Worm (Caenorhabditis elegans) whole organism, L4 larva: Measurements from ENCODE around the gene Y15E3A.3.

Experiments used
- D1046.2 ChIP-seq: fragments of 200-800 bp; sonication (Bioruptor generic); IDR thresholded peaks from 2 replicates; pipeline ENCODE4 v1.3.6; 2022; ENCODE audit warnings: missing genetic modification characterization, missing compliant biosample characterization
- F26F4.8 ChIP-seq: fragments of 200-800 bp; sonication (Bioruptor generic); conservative IDR thresholded peaks from 2 replicates; pipeline ENCODE4 v1.3.6; 2022; ENCODE audit warnings: missing genetic modification characterization, missing compliant biosample characterization
- F37D6.2 ChIP-seq: sonication (generic microtip); optimal IDR thresholded peaks from 2 replicates; lab custom pipeline; 2016; ENCODE audit warnings: mild to moderate bottlenecking, missing genetic modification characterization, missing compliant biosample characterization
- T20F7.1 ChIP-seq: fragments of 200-800 bp; sonication (Bioruptor generic); optimal IDR thresholded peaks from 2 replicates; lab custom pipeline; 2018; ENCODE audit warnings: mild to moderate bottlenecking, missing genetic modification characterization, missing compliant biosample characterization
- T26A8.4 ChIP-seq: fragments of 200-800 bp; sonication (Bioruptor generic); IDR thresholded peaks from 2 replicates; pipeline ENCODE4 v1.3.6; 2022; ENCODE audit warnings: missing genetic modification characterization, missing compliant biosample characterization
- ZK337.2 ChIP-seq: fragments of 200-800 bp; sonication (Bioruptor generic); IDR thresholded peaks from 2 replicates; pipeline ENCODE4 v1.3.6; 2022; ENCODE audit warnings: missing genetic modification reagents, missing genetic modification characterization, missing compliant biosample characterization
- aha-1 ChIP-seq: fragments of 150-350 bp; peaks from one replicate; lab custom pipeline; 2014; ENCODE audit warnings: missing biosample characterization, missing genetic modification characterization
- ceh-20 ChIP-seq: fragments of 200-800 bp; sonication (Bioruptor generic); IDR thresholded peaks from 2 replicates; pipeline ENCODE4 v1.3.6; 2022; ENCODE audit warnings: missing genetic modification reagents, missing genetic modification characterization, missing compliant biosample characterization
- ceh-32 ChIP-seq: sonication (generic microtip); optimal IDR thresholded peaks from 2 replicates; lab custom pipeline; 2016; ENCODE audit warnings: mild to moderate bottlenecking, missing genetic modification characterization, missing compliant biosample characterization; ENCODE audit not compliant: poor library complexity
- ceh-82 ChIP-seq: sonication (generic microtip); optimal IDR thresholded peaks from 2 replicates; lab custom pipeline; 2017; ENCODE audit warnings: missing biosample characterization, missing genetic modification characterization
- daf-16 ChIP-seq, 3 experiments: sonication (generic microtip); optimal IDR thresholded peaks; 2 replicates each; lab custom pipeline; 2016 to 2017; ENCODE audit warnings: missing genetic modification characterization in 3 of 3, missing genetic modification reagents in 3 of 3, mild to moderate bottlenecking in 2 of 3, missing compliant biosample characterization in 2 of 3, missing biosample characterization in 1 of 3, moderate library complexity in 1 of 3
- daf-19 ChIP-seq: fragments of 200-800 bp; sonication (Bioruptor generic); conservative IDR thresholded peaks from 2 replicates; pipeline ENCODE4 v1.3.6; 2022; ENCODE audit warnings: missing genetic modification characterization, missing compliant biosample characterization
- dmd-6 ChIP-seq: fragments of 200-800 bp; sonication (Bioruptor generic); IDR thresholded peaks from 2 replicates; pipeline ENCODE4 v1.3.6; 2022; ENCODE audit warnings: missing genetic modification reagents, missing genetic modification characterization, missing compliant biosample characterization
- dpl-1 ChIP-seq: fragments of 150-350 bp; optimal IDR thresholded peaks from 2 replicates; lab custom pipeline; 2014; ENCODE audit warnings: missing biosample characterization, missing genetic modification reagents, missing genetic modification characterization
- dve-1 ChIP-seq: sonication (generic microtip); optimal IDR thresholded peaks from 2 replicates; lab custom pipeline; 2017; ENCODE audit warnings: antibody characterized with exemption, mild to moderate bottlenecking, missing genetic modification characterization, missing compliant biosample characterization; ENCODE audit not compliant: insufficient read depth
- egl-27 ChIP-seq: sonication (generic microtip); optimal IDR thresholded peaks from 3 replicates; lab custom pipeline; 2017; ENCODE audit warnings: missing biosample characterization, missing genetic modification reagents, missing genetic modification characterization
- egl-43 ChIP-seq: fragments of 200-800 bp; sonication (Bioruptor generic); IDR thresholded peaks from 2 replicates; pipeline ENCODE4 v1.3.6; 2022; ENCODE audit warnings: missing genetic modification reagents, missing genetic modification characterization, missing compliant biosample characterization
- fos-1 ChIP-seq: fragments of 150-350 bp; optimal IDR thresholded peaks from 2 replicates; lab custom pipeline; 2014; ENCODE audit warnings: missing biosample characterization, missing genetic modification characterization
- hlh-11 ChIP-seq: fragments of 200-800 bp; sonication (Bioruptor generic); optimal IDR thresholded peaks from 2 replicates; lab custom pipeline; 2018; ENCODE audit warnings: mild to moderate bottlenecking, missing genetic modification characterization, missing compliant biosample characterization
- hlh-30 ChIP-seq: sonication (generic microtip); optimal IDR thresholded peaks from 2 replicates; lab custom pipeline; 2017; ENCODE audit warnings: antibody characterized with exemption, mild to moderate bottlenecking, missing genetic modification characterization, missing compliant biosample characterization; ENCODE audit not compliant: insufficient read depth
- hmg-1.1 ChIP-seq: fragments of 200-800 bp; sonication (Bioruptor generic); IDR thresholded peaks from 2 replicates; pipeline ENCODE4 v1.3.6; 2022; ENCODE audit warnings: missing genetic modification reagents, missing genetic modification characterization, missing compliant biosample characterization
- lim-7 ChIP-seq: fragments of 200-800 bp; sonication (Bioruptor generic); IDR thresholded peaks from 2 replicates; pipeline ENCODE4 v1.3.6; 2022; ENCODE audit warnings: missing genetic modification characterization, missing compliant biosample characterization
- lin-15B ChIP-seq: fragments of 150-350 bp; sonication (generic microtip); optimal IDR thresholded peaks from 3 replicates; lab custom pipeline; 2014; ENCODE audit warnings: missing biosample characterization, missing genetic modification characterization
- lin-29 ChIP-seq: fragments of 200-800 bp; sonication (Bioruptor generic); IDR thresholded peaks from 2 replicates; pipeline ENCODE4 v1.3.6; 2022; ENCODE audit warnings: missing genetic modification reagents, missing genetic modification characterization, missing compliant biosample characterization
- lin-38 ChIP-seq: fragments of 200-800 bp; sonication (Bioruptor generic); IDR thresholded peaks from 2 replicates; pipeline ENCODE4 v1.3.6; 2022; ENCODE audit warnings: missing genetic modification reagents, missing genetic modification characterization, missing compliant biosample characterization
- lir-3 ChIP-seq: sonication (generic microtip); optimal IDR thresholded peaks from 2 replicates; lab custom pipeline; 2016; ENCODE audit warnings: mild to moderate bottlenecking, missing genetic modification characterization, missing compliant biosample characterization
- mdl-1 ChIP-seq, 2 experiments: fragments of 150-350 bp in 1 of 2; sonication (generic microtip) in 1 of 2; optimal IDR thresholded peaks; 2 replicates each; lab custom pipeline; 2014 to 2017; ENCODE audit warnings: missing biosample characterization in 2 of 2, missing genetic modification characterization in 2 of 2
- mep-1 ChIP-seq: fragments of 150-350 bp; sonication (generic microtip); optimal IDR thresholded peaks from 3 replicates; lab custom pipeline; 2014; ENCODE audit warnings: missing biosample characterization, missing genetic modification characterization
- mes-2 ChIP-seq: sonication (generic microtip); optimal IDR thresholded peaks from 2 replicates; lab custom pipeline; 2016; ENCODE audit warnings: missing genotype, mild to moderate bottlenecking, missing genetic modification characterization, missing compliant biosample characterization; ENCODE audit not compliant: poor library complexity, severe bottlenecking
- mxl-3 ChIP-seq: fragments of 200-800 bp; sonication (Bioruptor generic); optimal IDR thresholded peaks from 2 replicates; lab custom pipeline; 2018; ENCODE audit warnings: mild to moderate bottlenecking, missing genetic modification characterization, missing compliant biosample characterization
- nhr-111 ChIP-seq: fragments of 200-800 bp; sonication (Bioruptor generic); optimal IDR thresholded peaks from 2 replicates; lab custom pipeline; 2018; ENCODE audit warnings: mild to moderate bottlenecking, missing genetic modification characterization, missing compliant biosample characterization
- nhr-25 ChIP-seq: sonication (generic microtip); optimal IDR thresholded peaks from 2 replicates; lab custom pipeline; 2017; ENCODE audit warnings: missing genetic modification characterization, mild to moderate bottlenecking, missing compliant biosample characterization, antibody characterized with exemption, moderate library complexity, borderline replicate concordance; ENCODE audit not compliant: insufficient read depth
- nhr-28 ChIP-seq: fragments of 150-350 bp; optimal IDR thresholded peaks from 2 replicates; lab custom pipeline; 2014; ENCODE audit warnings: missing biosample characterization, missing genetic modification characterization
- nhr-6 ChIP-seq: fragments of 150-350 bp; optimal IDR thresholded peaks from 2 replicates; lab custom pipeline; 2014; ENCODE audit warnings: missing biosample characterization, missing genetic modification characterization
- nhr-77 ChIP-seq: fragments of 150-350 bp; optimal IDR thresholded peaks from 2 replicates; lab custom pipeline; 2014; ENCODE audit warnings: missing biosample characterization, missing genetic modification characterization
- pha-4 ChIP-seq, 2 experiments: fragments of 150-350 bp in 1 of 2; fragments of 200-800 bp in 1 of 2; sonication (Bioruptor generic) in 1 of 2; IDR thresholded peaks in 1 of 2; optimal IDR thresholded peaks in 1 of 2; 2 replicates each; pipeline versions ENCODE4 v1.3.6 to Lab custom; 2014 to 2022; ENCODE audit warnings: missing genetic modification characterization in 2 of 2, missing genetic modification reagents in 2 of 2, missing biosample characterization in 1 of 2, missing compliant biosample characterization in 1 of 2
- rbr-2 ChIP-seq: sonication (generic microtip); optimal IDR thresholded peaks from 2 replicates; lab custom pipeline; 2016; ENCODE audit warnings: missing genotype, missing genetic modification characterization, missing compliant biosample characterization
- set-16 ChIP-seq: fragments of 200-800 bp; sonication (Bioruptor generic); IDR thresholded peaks from 2 replicates; pipeline ENCODE4 v1.3.6; 2022; ENCODE audit warnings: missing genetic modification reagents, missing genetic modification characterization, missing compliant biosample characterization
- skn-1 ChIP-seq: fragments of 150-350 bp; optimal IDR thresholded peaks from 2 replicates; lab custom pipeline; 2014; ENCODE audit warnings: missing biosample characterization, missing genetic modification characterization
- snpc-1.2 ChIP-seq: fragments of 200-800 bp; sonication (Bioruptor generic); IDR thresholded peaks from 2 replicates; pipeline ENCODE4 v1.3.6; 2022; ENCODE audit warnings: missing genetic modification reagents, missing genetic modification characterization, missing compliant biosample characterization
- snpc-4 ChIP-seq: fragments of 150-350 bp; optimal IDR thresholded peaks from 2 replicates; lab custom pipeline; 2014; ENCODE audit warnings: missing biosample characterization, missing genetic modification characterization
- tag-97 ChIP-seq: fragments of 200-800 bp; sonication (Bioruptor generic); IDR thresholded peaks from 2 replicates; pipeline ENCODE4 v1.3.6; 2022; ENCODE audit warnings: missing genetic modification characterization, missing compliant biosample characterization
- unc-62 ChIP-seq, 3 experiments: fragments of 150-350 bp in 1 of 3; sonication (generic microtip); optimal IDR thresholded peaks in 2 of 3; peaks in 1 of 3; 1 replicate in 1 of 3; 2 replicates in 2 of 3; lab custom pipeline; 2014 to 2017; ENCODE audit warnings: missing biosample characterization in 3 of 3, missing genetic modification characterization in 3 of 3, missing genetic modification reagents in 3 of 3, missing genotype in 1 of 3
- ztf-7 ChIP-seq: fragments of 150-350 bp; optimal IDR thresholded peaks from 2 replicates; lab custom pipeline; 2014; ENCODE audit warnings: missing biosample characterization, missing genetic modification characterization

Y15E3A.3 gene

ce11 chrX:15279301-15279700 lies 46.3 kb downstream of the Y15E3A.3 start:
- TF ChIP-seq T20F7.1 (no peak), T26A8.4 (GFP tag; lab: Robert Waterston, UW) (peak; percentile 42; the same call in 1 of the 2 replicates), nhr-25 (peak; percentile 27), mep-1 (peak; percentile 57), mdl-1 (tag; optimal IDR thresholded peaks at IDR 0.05; lab: Kevin White, UChicago) (peak in 1 of 2 experiments; percentile 4), nhr-28 (peak; percentile 30), nhr-111 (no peak), dve-1 (tag; lab: Kevin White, UChicago) (peak; percentile 78), F37D6.2 (tag; lab: Kevin White, UChicago) (no peak), pha-4 (GFP tag; IDR thresholded peaks at IDR 0.05; lab: Robert Waterston, UW) (peak; percentile 92), pha-4 (tag; optimal IDR thresholded peaks at IDR 0.05; lab: Kevin White, UChicago) (peak; percentile 17), aha-1 (tag; lab: Kevin White, UChicago) (peak; percentile 74), mxl-3 (peak; percentile 1), set-16 (GFP tag; lab: Robert Waterston, UW) (peak; percentile 69), dpl-1 (GFP tag; lab: Kevin White, UChicago) (no peak), dmd-6 (GFP tag; lab: Robert Waterston, UW) (peak; percentile 51; the same call in 1 of the 2 replicates), egl-43 (GFP tag; lab: Robert Waterston, UW) (0 out of 2 replicates have a peak, but pooled peaks have one; percentile 19), hlh-30 (peak; percentile 2), hlh-11 (peak; percentile 67), egl-27 (tag; lab: Kevin White, UChicago) (no peak), daf-16 (GFP tag; optimal IDR thresholded peaks at IDR 0.05; lab: Kevin White, UChicago) (no peak), daf-16 (tag; optimal IDR thresholded peaks at IDR 0.05; lab: Kevin White, UChicago) (peak; percentile 5)

ce11 chrX:15278593-15278992 lies 47.0 kb downstream of the Y15E3A.3 start:
- no peak for TF ChIP-seq ZK337.2 (GFP tag; lab: Robert Waterston, UW)
- TF ChIP-seq skn-1 (tag; lab: Kevin White, UChicago), result no peak
- TF ChIP-seq nhr-6 (tag; lab: Kevin White, UChicago), result no peak
- TF ChIP-seq mes-2 (tag; lab: Kevin White, UChicago), result peak; percentile 30
- TF ChIP-seq fos-1 (tag; lab: Kevin White, UChicago), result no peak
- 0 out of 2 replicates have a peak, but pooled peaks have one; percentile 33 for TF ChIP-seq set-16 (GFP tag; lab: Robert Waterston, UW)
- TF ChIP-seq snpc-4 (tag; lab: Kevin White, UChicago), result peak; percentile 42
- no peak for TF ChIP-seq ztf-7

- TF ChIP-seq mxl-3 (peak; percentile 42), nhr-77 (no peak), dpl-1 (GFP tag; lab: Kevin White, UChicago) (no peak), D1046.2 (GFP tag; lab: Robert Waterston, UW) (no peak), set-16 (GFP tag; lab: Robert Waterston, UW) (peak; percentile 86), snpc-1.2 (GFP tag; lab: Robert Waterston, UW) (no peak), ceh-82 (tag; lab: Kevin White, UChicago) (no peak), lin-15B (tag; lab: Kevin White, UChicago) (no peak), lin-29 (GFP tag; lab: Robert Waterston, UW) (0 out of 2 replicates have a peak, but pooled peaks have one; percentile 9), lir-3 (tag; lab: Kevin White, UChicago) (no peak), lim-7 (GFP tag; lab: Robert Waterston, UW) (no peak), hmg-1.1 (GFP tag; lab: Robert Waterston, UW) (peak; percentile 13; the same call in 1 of the 2 replicates), F26F4.8 (GFP tag; lab: Robert Waterston, UW) (no peak), ceh-20 (no peak), pha-4 (GFP tag; IDR thresholded peaks at IDR 0.05; lab: Robert Waterston, UW) (peak; percentile 20; the same call in 1 of the 2 replicates), pha-4 (tag; optimal IDR thresholded peaks at IDR 0.05; lab: Kevin White, UChicago) (no peak), hlh-30 (peak; percentile 7), F37D6.2 (tag; lab: Kevin White, UChicago) (no peak), tag-97 (GFP tag; lab: Robert Waterston, UW) (no peak), egl-27 (tag; lab: Kevin White, UChicago) (no peak), lin-38 (GFP tag; lab: Robert Waterston, UW) (no peak), ceh-32 (no peak), fos-1 (tag; lab: Kevin White, UChicago) (no peak), unc-62 (GFP tag; optimal IDR thresholded peaks at IDR 0.05 in 1 of 2; lab: Kevin White, UChicago) (no peak), unc-62 (tag; optimal IDR thresholded peaks at IDR 0.05; lab: Kevin White, UChicago) (no peak), hlh-11 (peak; percentile 45), rbr-2 (tag; lab: Kevin White, UChicago) (no peak), daf-19 (no peak)
Measured at ce11 chrX:15277714-15278187, 47.9 kb downstream of the Y15E3A.3 start, which contains the start of gene kin-20. Gene kin-20, minus strand, starts transcription at chrX:15277764.
